Worm (Caenorhabditis elegans) whole organism, L1 larva: Measurements from ENCODE around the gene nhr-26.

Source experiments
- C16A3.4 ChIP-seq: fragments of 150-350 bp; optimal IDR thresholded peaks from 2 replicates; lab custom pipeline; 2014; ENCODE audit warnings: missing biosample characterization, missing genetic modification characterization
- alr-1 ChIP-seq: fragments of 200-800 bp; sonication (Bioruptor generic); optimal IDR thresholded peaks from 2 replicates; lab custom pipeline; 2018; ENCODE audit warnings: borderline replicate concordance, mild to moderate bottlenecking, missing genetic modification characterization, missing compliant biosample characterization
- aly-2 ChIP-seq: fragments of 150-350 bp; optimal IDR thresholded peaks from 2 replicates; lab custom pipeline; 2014; ENCODE audit warnings: missing biosample characterization, missing genetic modification characterization
- ama-1 ChIP-seq: fragments of 150-350 bp; optimal IDR thresholded peaks from 2 replicates; lab custom pipeline; 2014
- ceh-8 ChIP-seq: fragments of 200-800 bp; sonication (Bioruptor generic); optimal IDR thresholded peaks from 2 replicates; lab custom pipeline; 2018; ENCODE audit warnings: mild to moderate bottlenecking, missing genetic modification characterization, moderate library complexity, missing compliant biosample characterization
- ceh-82 ChIP-seq, 3 experiments: fragments of 150-350 bp in 1 of 3; sonication (generic microtip) in 2 of 3; optimal IDR thresholded peaks; 2 replicates each; lab custom pipeline; 2014 to 2017; ENCODE audit warnings: missing biosample characterization in 3 of 3, missing genetic modification characterization in 3 of 3
- ceh-88 ChIP-seq: fragments of 200-800 bp; sonication (Bioruptor generic); IDR thresholded peaks from 2 replicates; pipeline ENCODE4 v1.3.6; 2022; ENCODE audit warnings: missing genetic modification characterization, missing compliant biosample characterization
- ces-1 ChIP-seq: fragments of 150-350 bp; optimal IDR thresholded peaks from 2 replicates; lab custom pipeline; 2014; ENCODE audit warnings: missing biosample characterization, missing genetic modification reagents, missing genetic modification characterization
- dpl-1 ChIP-seq, 3 experiments: fragments of 150-350 bp in 2 of 3; sonication (generic microtip) in 1 of 3; optimal IDR thresholded peaks; 2 replicates each; lab custom pipeline; 2014 to 2017; ENCODE audit warnings: missing biosample characterization in 3 of 3, missing genetic modification characterization in 3 of 3, missing genetic modification reagents in 3 of 3
- dsc-1 ChIP-seq: sonication (generic microtip); optimal IDR thresholded peaks from 2 replicates; lab custom pipeline; 2016; ENCODE audit warnings: mild to moderate bottlenecking, missing genetic modification characterization, missing compliant biosample characterization
- efl-3 ChIP-seq: fragments of 200-800 bp; sonication (Bioruptor generic); optimal IDR thresholded peaks from 2 replicates; lab custom pipeline; 2018; ENCODE audit warnings: mild to moderate bottlenecking, missing genetic modification characterization, missing compliant biosample characterization
- egl-13 ChIP-seq: sonication (generic microtip); optimal IDR thresholded peaks from 2 replicates; lab custom pipeline; 2016; ENCODE audit warnings: missing genotype, missing genetic modification reagents, missing genetic modification characterization, missing compliant biosample characterization
- egl-27 ChIP-seq, 2 experiments: fragments of 150-350 bp in 1 of 2; sonication (generic microtip); optimal IDR thresholded peaks; 3 replicates each; lab custom pipeline; 2017 to 2018; ENCODE audit warnings: missing biosample characterization in 2 of 2, missing genetic modification characterization in 2 of 2, missing genetic modification reagents in 2 of 2
- fkh-10 ChIP-seq: sonication (generic microtip); optimal IDR thresholded peaks from 2 replicates; lab custom pipeline; 2017; ENCODE audit warnings: missing biosample characterization, missing genetic modification reagents, missing genetic modification characterization
- fkh-4 ChIP-seq: sonication (generic microtip); optimal IDR thresholded peaks from 2 replicates; lab custom pipeline; 2016; ENCODE audit warnings: missing compliant biosample characterization, missing genetic modification characterization, borderline replicate concordance
- fkh-8 ChIP-seq: sonication (generic microtip); optimal IDR thresholded peaks from 2 replicates; lab custom pipeline; 2016; ENCODE audit warnings: mild to moderate bottlenecking, missing genetic modification characterization, missing compliant biosample characterization
- fos-1 ChIP-seq: fragments of 150-350 bp; optimal IDR thresholded peaks from 2 replicates; lab custom pipeline; 2014; ENCODE audit warnings: missing biosample characterization, missing genetic modification characterization
- grh-1 ChIP-seq: fragments of 200-800 bp; sonication (Bioruptor generic); IDR thresholded peaks from 2 replicates; pipeline ENCODE4 v1.3.6; 2022; ENCODE audit warnings: missing genetic modification reagents, missing genetic modification characterization, missing compliant biosample characterization
- irx-1 ChIP-seq: sonication (generic microtip); optimal IDR thresholded peaks from 2 replicates; lab custom pipeline; 2016; ENCODE audit warnings: missing genetic modification characterization, missing compliant biosample characterization
- isw-1 ChIP-seq: fragments of 200-800 bp; sonication (Bioruptor generic); IDR thresholded peaks from 2 replicates; pipeline ENCODE4 v1.3.6; 2022; ENCODE audit warnings: missing genetic modification characterization, missing compliant biosample characterization
- jun-1 ChIP-seq: fragments of 150-350 bp; optimal IDR thresholded peaks from 2 replicates; lab custom pipeline; 2014; ENCODE audit warnings: missing biosample characterization, missing genetic modification reagents, missing genetic modification characterization
- lin-13 ChIP-seq: fragments of 150-350 bp; optimal IDR thresholded peaks from 2 replicates; lab custom pipeline; 2014; ENCODE audit warnings: missing biosample characterization, missing genetic modification reagents, missing genetic modification characterization
- lin-14 ChIP-seq: fragments of 200-800 bp; sonication (Bioruptor generic); optimal IDR thresholded peaks from 2 replicates; lab custom pipeline; 2018; ENCODE audit warnings: mild to moderate bottlenecking, missing genetic modification characterization, moderate library complexity, missing compliant biosample characterization
- lin-35 ChIP-seq, 2 experiments: fragments of 150-350 bp; optimal IDR thresholded peaks; 2 replicates each; lab custom pipeline; 2014; ENCODE audit warnings: missing biosample characterization in 2 of 2, missing genetic modification characterization in 2 of 2, missing genetic modification reagents in 2 of 2
- lsy-2 ChIP-seq, 2 experiments: fragments of 150-350 bp; optimal IDR thresholded peaks; 2 replicates each; lab custom pipeline; 2014; ENCODE audit warnings: missing biosample characterization in 2 of 2, missing genetic modification characterization in 2 of 2
- mab-9 ChIP-seq: fragments of 200-800 bp; sonication (Bioruptor generic); IDR thresholded peaks from 2 replicates; pipeline ENCODE4 v1.3.6; 2022; ENCODE audit warnings: missing genetic modification reagents, missing genetic modification characterization, missing compliant biosample characterization
- mdl-1 ChIP-seq, 2 experiments: fragments of 150-350 bp; optimal IDR thresholded peaks; 2 replicates each; lab custom pipeline; 2014 to 2017; ENCODE audit warnings: missing biosample characterization in 2 of 2, missing genetic modification characterization in 2 of 2, inconsistent platforms in 1 of 2
- mef-2 ChIP-seq: fragments of 150-350 bp; optimal IDR thresholded peaks from 2 replicates; lab custom pipeline; 2014; ENCODE audit warnings: missing biosample characterization, missing genetic modification characterization
- mep-1 ChIP-seq: fragments of 150-350 bp; optimal IDR thresholded peaks from 2 replicates; lab custom pipeline; 2014; ENCODE audit warnings: missing biosample characterization, missing genetic modification characterization
- nhr-11 ChIP-seq: fragments of 150-350 bp; optimal IDR thresholded peaks from 2 replicates; lab custom pipeline; 2014; ENCODE audit warnings: missing biosample characterization, missing genetic modification characterization
- nhr-237 ChIP-seq: fragments of 150-350 bp; optimal IDR thresholded peaks from 2 replicates; lab custom pipeline; 2014; ENCODE audit warnings: missing biosample characterization, missing genetic modification characterization
- nhr-28 ChIP-seq: fragments of 150-350 bp; optimal IDR thresholded peaks from 2 replicates; lab custom pipeline; 2014; ENCODE audit warnings: missing biosample characterization, missing genetic modification characterization
- nhr-47 ChIP-seq: sonication (generic microtip); optimal IDR thresholded peaks from 2 replicates; lab custom pipeline; 2016; ENCODE audit warnings: mild to moderate bottlenecking, missing genetic modification characterization, moderate library complexity, missing compliant biosample characterization
- nhr-71 ChIP-seq: sonication (generic microtip); optimal IDR thresholded peaks from 2 replicates; lab custom pipeline; 2016; ENCODE audit warnings: mild to moderate bottlenecking, missing genetic modification characterization, moderate library complexity, missing compliant biosample characterization
- nhr-76 ChIP-seq: sonication (generic microtip); optimal IDR thresholded peaks from 2 replicates; lab custom pipeline; 2017; ENCODE audit warnings: missing biosample characterization, missing genetic modification characterization
- pax-3 ChIP-seq: fragments of 200-800 bp; sonication (Bioruptor generic); optimal IDR thresholded peaks from 2 replicates; lab custom pipeline; 2018; ENCODE audit warnings: mild to moderate bottlenecking, missing genetic modification characterization, moderate library complexity, missing compliant biosample characterization
- pqm-1 ChIP-seq: sonication (generic microtip); optimal IDR thresholded peaks from 3 replicates; lab custom pipeline; 2017; ENCODE audit warnings: missing biosample characterization, missing genetic modification characterization
- skn-1 ChIP-seq: fragments of 150-350 bp; optimal IDR thresholded peaks from 2 replicates; lab custom pipeline; 2014; ENCODE audit warnings: missing biosample characterization, missing genetic modification characterization
- sptf-1 ChIP-seq: fragments of 150-350 bp; optimal IDR thresholded peaks from 2 replicates; lab custom pipeline; 2014; ENCODE audit warnings: missing biosample characterization, missing genetic modification characterization
- tbx-2 ChIP-seq: sonication (generic microtip); optimal IDR thresholded peaks from 2 replicates; lab custom pipeline; 2016; ENCODE audit warnings: missing genetic modification characterization, missing compliant biosample characterization
- tlp-1 ChIP-seq: fragments of 150-350 bp; optimal IDR thresholded peaks from 2 replicates; lab custom pipeline; 2014; ENCODE audit warnings: missing biosample characterization, missing genetic modification characterization
- unc-130 ChIP-seq: fragments of 150-350 bp; optimal IDR thresholded peaks from 2 replicates; lab custom pipeline; 2017; ENCODE audit warnings: missing biosample characterization, missing genetic modification characterization, inconsistent platforms
- unc-30 ChIP-seq: sonication (generic microtip); optimal IDR thresholded peaks from 2 replicates; lab custom pipeline; 2017; ENCODE audit warnings: missing biosample characterization, missing genetic modification characterization
- unc-62 ChIP-seq: fragments of 150-350 bp; optimal IDR thresholded peaks from 2 replicates; lab custom pipeline; 2014; ENCODE audit warnings: missing biosample characterization, missing genetic modification reagents, missing genetic modification characterization
- unc-86 ChIP-seq: sonication (generic microtip); optimal IDR thresholded peaks from 2 replicates; lab custom pipeline; 2016; ENCODE audit warnings: missing genetic modification characterization, missing compliant biosample characterization
- vab-15 ChIP-seq: sonication (generic microtip); optimal IDR thresholded peaks from 2 replicates; lab custom pipeline; 2017; ENCODE audit warnings: missing genotype, mild to moderate bottlenecking, missing genetic modification characterization, missing compliant biosample characterization
- xbp-1 ChIP-seq: sonication (generic microtip); optimal IDR thresholded peaks from 2 replicates; lab custom pipeline; 2016; ENCODE audit warnings: missing genetic modification characterization, missing compliant biosample characterization
- zag-1 ChIP-seq: fragments of 150-350 bp; optimal IDR thresholded peaks from 2 replicates; lab custom pipeline; 2014; ENCODE audit warnings: missing biosample characterization, missing genetic modification characterization
- zip-4 ChIP-seq: fragments of 200-800 bp; sonication (Bioruptor generic); optimal IDR thresholded peaks from 2 replicates; lab custom pipeline; 2018; ENCODE audit warnings: mild to moderate bottlenecking, missing genetic modification characterization, moderate library complexity, missing compliant biosample characterization
- ztf-11 ChIP-seq, 2 experiments: sonication (generic microtip); optimal IDR thresholded peaks; 2 replicates each; lab custom pipeline; 2016 to 2017; ENCODE audit warnings: missing genetic modification characterization in 2 of 2, missing biosample characterization in 1 of 2, missing compliant biosample characterization in 1 of 2
- ztf-4 ChIP-seq: fragments of 150-350 bp; optimal IDR thresholded peaks from 2 replicates; lab custom pipeline; 2014; ENCODE audit warnings: missing biosample characterization, missing genetic modification characterization

The nhr-26 gene

ce11 chrX:12690346-12690745 lies 9.9 kb downstream of the nhr-26 start (continued):
- TF ChIP-seq alr-1 (tag; lab: Kevin White, UChicago) (no peak), nhr-11 (tag; lab: Kevin White, UChicago) (no peak), dpl-1 (GFP tag; optimal IDR thresholded peaks at IDR 0.05; lab: Kevin White, UChicago) (no peak), egl-13 (tag; lab: Kevin White, UChicago) (peak; percentile 36), ceh-8 (GFP tag; lab: Kevin White, UChicago) (no peak), lin-14 (GFP tag; lab: Kevin White, UChicago) (peak; percentile 80), unc-62 (GFP tag; lab: Kevin White, UChicago) (no peak), tlp-1 (tag; lab: Kevin White, UChicago) (no peak), lin-13 (GFP tag; lab: Kevin White, UChicago) (peak; percentile 26), skn-1 (tag; lab: Kevin White, UChicago) (no peak), zag-1 (tag; lab: Kevin White, UChicago) (no peak), xbp-1 (tag; lab: Kevin White, UChicago) (no peak), ceh-82 (tag; optimal IDR thresholded peaks at IDR 0.05; lab: Kevin White, UChicago) (peak in 2 of 3 experiments; percentile 6 to 16), pax-3 (no peak), fos-1 (no peak), fkh-4 (no peak), unc-86 (tag; lab: Kevin White, UChicago) (no peak), unc-130 (tag; lab: Kevin White, UChicago) (no peak), tbx-2 (tag; lab: Kevin White, UChicago) (peak; percentile 50), vab-15 (no peak), aly-2 (tag; lab: Kevin White, UChicago) (no peak), ces-1 (GFP tag; lab: Kevin White, UChicago) (no peak), C16A3.4 (no peak), mep-1 (tag; lab: Kevin White, UChicago) (peak; percentile 41), jun-1 (tag; lab: Kevin White, UChicago) (no peak), sptf-1 (no peak), irx-1 (no peak), nhr-237 (no peak), nhr-76 (tag; lab: Kevin White, UChicago) (no peak), lin-35 (GFP tag; optimal IDR thresholded peaks at IDR 0.05; lab: Kevin White, UChicago) (no peak), grh-1 (GFP tag; lab: Robert Waterston, UW) (no peak), ztf-4 (tag; lab: Kevin White, UChicago) (no peak), ama-1 (no peak), zip-4 (GFP tag; lab: Kevin White, UChicago) (peak; percentile 9), ztf-11 (tag; optimal IDR thresholded peaks at IDR 0.05; lab: Kevin White, UChicago) (peak in 1 of 2 experiments; percentile 21), nhr-47 (tag; lab: Kevin White, UChicago) (no peak)

- peak; percentile 19 for TF ChIP-seq fos-1
- TF ChIP-seq mab-9 (GFP tag; lab: Robert Waterston, UW) = no peak
- peak; percentile 55 for TF ChIP-seq tbx-2 (tag; lab: Kevin White, UChicago)
- no peak for TF ChIP-seq vab-15
- no peak for TF ChIP-seq unc-86 (tag; lab: Kevin White, UChicago)
- TF ChIP-seq mef-2 (tag; lab: Kevin White, UChicago) = no peak
- TF ChIP-seq unc-130 (tag; lab: Kevin White, UChicago) = no peak
- TF ChIP-seq aly-2 (tag; lab: Kevin White, UChicago) = no peak
- TF ChIP-seq fkh-8 (tag; lab: Kevin White, UChicago) = peak; percentile 21
- peak; percentile 87 for TF ChIP-seq fkh-10 (GFP tag; lab: Kevin White, UChicago)
- TF ChIP-seq egl-13 (tag; lab: Kevin White, UChicago) = no peak
- peak; percentile 83 for TF ChIP-seq lin-14 (GFP tag; lab: Kevin White, UChicago)
- TF ChIP-seq ces-1 (GFP tag; lab: Kevin White, UChicago) = peak; percentile 80
- TF ChIP-seq jun-1 (tag; lab: Kevin White, UChicago) = no peak
- peak; percentile 14 for TF ChIP-seq nhr-47 (tag; lab: Kevin White, UChicago)
- TF ChIP-seq dsc-1 (tag; lab: Kevin White, UChicago) = peak; percentile 89
- no peak for TF ChIP-seq ztf-4 (tag; lab: Kevin White, UChicago)
- TF ChIP-seq egl-27 (tag; optimal IDR thresholded peaks at IDR 0.05; lab: Kevin White, UChicago) = no peak
- no peak for TF ChIP-seq ceh-88 (GFP tag; lab: Robert Waterston, UW)
- no peak for TF ChIP-seq lsy-2 (tag; optimal IDR thresholded peaks at IDR 0.05; lab: Kevin White, UChicago)
- no peak for TF ChIP-seq efl-3 (GFP tag; lab: Kevin White, UChicago)
- no peak for TF ChIP-seq grh-1 (GFP tag; lab: Robert Waterston, UW)
- no peak for TF ChIP-seq isw-1
- no peak for TF ChIP-seq zag-1 (tag; lab: Kevin White, UChicago)
- TF ChIP-seq nhr-71 (tag; lab: Kevin White, UChicago) = peak; percentile 35
- no peak for TF ChIP-seq nhr-237
- TF ChIP-seq unc-30 = no peak
- TF ChIP-seq pqm-1 (tag; lab: Kevin White, UChicago) = no peak
- TF ChIP-seq nhr-28 (tag; lab: Kevin White, UChicago) = no peak
- TF ChIP-seq xbp-1 (tag; lab: Kevin White, UChicago) = no peak
- no peak for TF ChIP-seq mdl-1 (tag; optimal IDR thresholded peaks at IDR 0.05; lab: Kevin White, UChicago)
- TF ChIP-seq fkh-4 = no peak
These were observed 10.4 kb downstream of the nhr-26 start for ce11 chrX:12689869-12690268.
